Fruit fly (Drosophila melanogaster) whole organism, wandering third instar larva: ENCODE data around the gene SecS.

Source experiments
- GATAd ChIP-seq: sonication (Bioruptor generic); optimal IDR thresholded peaks from 2 replicates; lab custom pipeline; 2016; ENCODE audit warnings: missing biosample characterization, missing genetic modification characterization
- Hr78 ChIP-seq: fragments of >200 bp; optimal IDR thresholded peaks from 2 replicates; lab custom pipeline; 2017; ENCODE audit warnings: missing biosample characterization, missing genetic modification characterization
- Mio ChIP-seq: sonication (Bioruptor generic); optimal IDR thresholded peaks from 2 replicates; lab custom pipeline; 2016; ENCODE audit warnings: missing biosample characterization, missing genetic modification characterization
- Myc ChIP-seq: fragments of >200 bp; optimal IDR thresholded peaks from 2 replicates; lab custom pipeline; 2017
- br ChIP-seq: fragments of 200-800 bp; sonication (Bioruptor generic); optimal IDR thresholded peaks from 2 replicates; lab custom pipeline; 2016; ENCODE audit warnings: missing biosample characterization, missing genetic modification characterization
- dl ChIP-seq, 2 experiments: fragments of 175-275, 200-275 bp in 1 of 2; fragments of 200-275 bp in 1 of 2; sonication (Bioruptor generic); optimal IDR thresholded peaks; lab custom pipeline; 2018; ENCODE audit warnings: mild to moderate bottlenecking in 2 of 2, missing biosample characterization in 2 of 2, missing genetic modification characterization in 2 of 2, moderate library complexity in 2 of 2; ENCODE audit not compliant: partially characterized antibody in 2 of 2, insufficient read depth in 1 of 2
- foxo ChIP-seq, 2 experiments: fragments of 200-800 bp; sonication (Bioruptor generic); optimal IDR thresholded peaks; 2 replicates in 1 of 2; 3 replicates in 1 of 2; lab custom pipeline; 2016 to 2017; ENCODE audit warnings: missing biosample characterization in 2 of 2, missing genetic modification characterization in 2 of 2
- fru ChIP-seq: fragments of 200-800 bp; sonication (Bioruptor generic); optimal IDR thresholded peaks from 3 replicates; lab custom pipeline; 2016; ENCODE audit warnings: missing biosample characterization, mild to moderate bottlenecking, missing genetic modification characterization
- h ChIP-seq: fragments of 200-800 bp; sonication (Bioruptor generic); optimal IDR thresholded peaks from 3 replicates; lab custom pipeline; 2016; ENCODE audit warnings: missing biosample characterization, mild to moderate bottlenecking, missing genetic modification characterization
- psq ChIP-seq: fragments of 200-800 bp; sonication (Bioruptor generic); optimal IDR thresholded peaks from 3 replicates; lab custom pipeline; 2017; ENCODE audit warnings: missing biosample characterization, mild to moderate bottlenecking, missing genetic modification characterization, moderate library complexity
- usp ChIP-seq: fragments of >200 bp; optimal IDR thresholded peaks from 2 replicates; lab custom pipeline; 2017; ENCODE audit warnings: missing biosample characterization, missing genetic modification characterization

dm6 chr3R:5562956-5563355 lies 38.3 kb upstream of the SecS start:
- no peak for TF ChIP-seq fru (GFP tag; lab: Kevin White, UChicago)
- no peak for TF ChIP-seq psq
- no peak for TF ChIP-seq usp (GFP tag; lab: Kevin White, UChicago)
- no peak for TF ChIP-seq Mio (GFP tag; lab: Kevin White, UChicago)
- no peak for TF ChIP-seq GATAd
- TF ChIP-seq br (GFP tag; lab: Kevin White, UChicago) = no peak
- TF ChIP-seq Myc = no peak
- no peak for TF ChIP-seq Hr78 (GFP tag; lab: Kevin White, UChicago)
- no peak for TF ChIP-seq dl (GFP tag; optimal IDR thresholded peaks at IDR 0.05; lab: Kevin White, UChicago; ENCODE audit: insufficient read depth in 1 of 2, partially characterized antibody in 2 of 2)
- TF ChIP-seq foxo (GFP tag; optimal IDR thresholded peaks at IDR 0.05; lab: Kevin White, UChicago) = no peak
- TF ChIP-seq h (GFP tag; lab: Kevin White, UChicago) = no peak
